Worm (Caenorhabditis elegans) whole organism, L3 larva: ENCODE data around the gene srd-25.

ENCODE experiments used
- elt-3 ChIP-seq, 3 experiments: fragments of 150-350 bp in 1 of 3; sonication (generic microtip) in 2 of 3; optimal IDR thresholded peaks; 2 replicates in 2 of 3; 4 replicates in 1 of 3; lab custom pipeline; 2014 to 2017; ENCODE audit warnings: missing biosample characterization in 3 of 3, missing genetic modification characterization in 3 of 3
- lin-39 ChIP-seq: fragments of 150-350 bp; optimal IDR thresholded peaks from 2 replicates; lab custom pipeline; 2018; ENCODE audit warnings: missing biosample characterization, missing genetic modification reagents, missing genetic modification characterization
- mdl-1 ChIP-seq: fragments of 150-350 bp; optimal IDR thresholded peaks from 2 replicates; lab custom pipeline; 2014; ENCODE audit warnings: missing biosample characterization, missing genetic modification characterization
- nhr-77 ChIP-seq: fragments of 150-350 bp; optimal IDR thresholded peaks from 2 replicates; lab custom pipeline; 2014; ENCODE audit warnings: missing biosample characterization, missing genetic modification characterization
- pha-4 ChIP-seq: fragments of 150-350 bp; optimal IDR thresholded peaks from 2 replicates; lab custom pipeline; 2014; ENCODE audit warnings: missing biosample characterization, missing genetic modification reagents, missing genetic modification characterization
- pqm-1 ChIP-seq: fragments of 150-350 bp; optimal IDR thresholded peaks from 2 replicates; lab custom pipeline; 2017; ENCODE audit warnings: missing biosample characterization, missing genetic modification characterization, inconsistent platforms
- ztf-11 ChIP-seq: fragments of 150-350 bp; optimal IDR thresholded peaks from 2 replicates; lab custom pipeline; 2014; ENCODE audit warnings: missing biosample characterization, missing genetic modification characterization

DNA sequence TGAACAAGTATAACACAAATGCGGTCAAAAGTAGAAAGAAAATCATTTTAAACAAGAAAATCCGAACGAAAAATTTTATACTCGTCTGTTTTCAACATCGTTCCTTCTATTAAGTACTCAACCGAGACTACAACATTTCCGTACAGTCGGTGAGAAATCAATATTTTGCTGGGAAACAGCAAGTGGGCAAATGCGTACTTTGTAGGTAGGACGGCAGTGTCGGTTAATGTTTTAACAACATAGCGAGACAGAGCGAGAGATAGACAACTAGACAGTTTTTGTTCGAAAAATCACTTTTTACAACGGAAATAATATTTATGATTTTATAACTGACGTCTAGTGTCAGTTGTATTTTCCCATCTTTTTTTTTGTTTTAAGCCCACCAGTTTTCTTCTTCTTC is 49.6 kb downstream of the srd-25 start, which contains the start of gene cyp-33A1:
- peak; percentile 74 for TF ChIP-seq pqm-1
- no peak for TF ChIP-seq nhr-77 (tag; lab: Kevin White, UChicago)
- TF ChIP-seq lin-39 (tag; lab: Kevin White, UChicago): no peak
- no peak for TF ChIP-seq mdl-1 (tag; lab: Kevin White, UChicago)
- TF ChIP-seq ztf-11 (tag; lab: Kevin White, UChicago): no peak
- no peak for TF ChIP-seq pha-4 (tag; lab: Kevin White, UChicago)
- TF ChIP-seq elt-3 (tag; optimal IDR thresholded peaks at IDR 0.05; lab: Kevin White, UChicago): no peak
